Worm (Caenorhabditis elegans): ENCODE results near the gene C14A6.3.

- TF ChIP-seq jun-1 (tag; optimal IDR thresholded peaks at IDR 0.05) (no peak), snpc-4 (tag; optimal IDR thresholded peaks at IDR 0.05) (no peak), rnt-1 (tag; optimal IDR thresholded peaks at IDR 0.05) (no peak), fos-1 (tag; optimal IDR thresholded peaks at IDR 0.05) (no peak), swsn-7 (tag; optimal IDR thresholded peaks at IDR 0.05) (no peak), nhr-237 (tag; optimal IDR thresholded peaks at IDR 0.05) (no peak), lin-14 (GFP tag; optimal IDR thresholded peaks at IDR 0.05) (no peak), unc-130 (tag; optimal IDR thresholded peaks at IDR 0.05) (no peak)
These were observed 3.6 kb upstream of the C14A6.3 start, which contains the start of gene Y37H2A.13 for ce11 chrV:18142549-18142948.

Data from whole organism, L1 larva.